Fruit fly (Drosophila melanogaster): ENCODE measurements around the gene CG13721.

dm6 chr3L:4475704-4476103, 21.9 kb downstream of the CG13721 start:
- TF ChIP-seq h (optimal IDR thresholded peaks at IDR 0.05) (no peak), psq (optimal IDR thresholded peaks at IDR 0.05) (no peak), ttk (optimal IDR thresholded peaks at IDR 0.05) (no peak), Myc (optimal IDR thresholded peaks at IDR 0.05) (no peak), Sin3A (optimal IDR thresholded peaks at IDR 0.05) (no peak)
